Fruit fly (Drosophila melanogaster): ENCODE measurements around the gene CG15533.

dm6 chr3R:30461608-30462243 is 33.1 kb downstream of the CG15533 start:
- TF ChIP-seq CG8478 (optimal IDR thresholded peaks at IDR 0.05) (no peak), CTCF (optimal IDR thresholded peaks at IDR 0.05) (no peak)
